Fruit fly (Drosophila melanogaster): ENCODE data around the gene CG14095.

- no peak for TF ChIP-seq Ets98B (GFP tag; IDR thresholded peaks at IDR 0.05)
- TF ChIP-seq CG15710 (tag; optimal IDR thresholded peaks at IDR 0.05): no peak
- no peak for TF ChIP-seq D1 (tag; optimal IDR thresholded peaks at IDR 0.05)
- no peak for TF ChIP-seq EcR (GFP tag; optimal IDR thresholded peaks at IDR 0.05)
- TF ChIP-seq Snoo (tag; optimal IDR thresholded peaks at IDR 0.05): no peak
- TF ChIP-seq CG9948 (tag; optimal IDR thresholded peaks at IDR 0.05): no peak
- TF ChIP-seq CG8159 (tag; optimal IDR thresholded peaks at IDR 0.05): no peak
Measured at dm6 chr3L:19504719-19505118, 40.2 kb upstream of the CG14095 start.
